Worm (Caenorhabditis elegans): ENCODE data around the gene K03B8.4.

- TF ChIP-seq flt-1 (GFP tag; IDR thresholded peaks at IDR 0.05), result no peak
- TF ChIP-seq ama-1 (optimal IDR thresholded peaks at IDR 0.05), result no peak
- TF ChIP-seq ets-7 (tag; optimal IDR thresholded peaks at IDR 0.05), result no peak
- no peak for TF ChIP-seq B0310.2 (tag; optimal IDR thresholded peaks at IDR 0.05)
- no peak for TF ChIP-seq tbx-37 (GFP tag; conservative IDR thresholded peaks at IDR 0.05)
- TF ChIP-seq F13C5.2 (tag; optimal IDR thresholded peaks at IDR 0.05), result no peak
- no peak for TF ChIP-seq scrt-1 (GFP tag; IDR thresholded peaks at IDR 0.05)
- TF ChIP-seq hmbx-1 (tag; optimal IDR thresholded peaks at IDR 0.05), result no peak
- TF ChIP-seq hmg-4 (GFP tag; optimal IDR thresholded peaks at IDR 0.05), result no peak
These were observed 2.9 kb downstream of the K03B8.4 start, which contains the start of gene nas-16 for ce11 chrV:11392020-11392419.

All from whole organism, early embryonic.